Worm (Caenorhabditis elegans): ENCODE measurements around the gene rgef-1.

Gene rgef-1

ce11 chrV:9536505-9536904, 25.0 kb downstream of the rgef-1 start, which contains the start of gene C50F4.4 (continued):
- TF ChIP-seq rnt-1 (tag; optimal IDR thresholded peaks at IDR 0.05) (peak; percentile 93), pax-3 (tag; optimal IDR thresholded peaks at IDR 0.05) (peak; percentile 32), lin-14 (GFP tag; optimal IDR thresholded peaks at IDR 0.05) (peak; percentile 50), mab-9 (GFP tag; IDR thresholded peaks at IDR 0.05) (0 out of 2 replicates have a peak, but pooled peaks have one; percentile 49), elt-3 (tag; optimal IDR thresholded peaks at IDR 0.05) (no peak), fkh-4 (tag; optimal IDR thresholded peaks at IDR 0.05; ENCODE audit: borderline replicate concordance) (peak; percentile 64), zag-1 (tag; optimal IDR thresholded peaks at IDR 0.05) (no peak), irx-1 (tag; optimal IDR thresholded peaks at IDR 0.05) (peak; percentile 70), egl-13 (tag; optimal IDR thresholded peaks at IDR 0.05) (peak; percentile 36), lin-39 (tag; optimal IDR thresholded peaks at IDR 0.05) (peak; percentile 7), tbx-2 (tag; optimal IDR thresholded peaks at IDR 0.05) (no peak), nhr-71 (tag; optimal IDR thresholded peaks at IDR 0.05) (peak; percentile 69), sox-4 (tag; optimal IDR thresholded peaks at IDR 0.05) (peak; percentile 72), nhr-47 (tag; optimal IDR thresholded peaks at IDR 0.05) (peak; percentile 67), nhr-20 (tag; optimal IDR thresholded peaks at IDR 0.05) (peak; percentile 53)

- TF ChIP-seq tbx-2 (tag; optimal IDR thresholded peaks at IDR 0.05) = no peak
- TF ChIP-seq ces-1 (GFP tag; optimal IDR thresholded peaks at IDR 0.05) = no peak
- no peak for TF ChIP-seq mef-2 (tag; optimal IDR thresholded peaks at IDR 0.05)
- TF ChIP-seq nhr-237 (tag; optimal IDR thresholded peaks at IDR 0.05) = no peak
- no peak for TF ChIP-seq C04F5.9 (tag; optimal IDR thresholded peaks at IDR 0.05)
- TF ChIP-seq lir-3 (tag; optimal IDR thresholded peaks at IDR 0.05; ENCODE audit: poor library complexity) = no peak
- no peak for TF ChIP-seq C16A3.4 (tag; optimal IDR thresholded peaks at IDR 0.05)
- no peak for TF ChIP-seq lsy-2 (tag; optimal IDR thresholded peaks at IDR 0.05)
- TF ChIP-seq unc-98 (GFP tag; IDR thresholded peaks at IDR 0.05) = no peak
- no peak for TF ChIP-seq ets-5 (GFP tag; IDR thresholded peaks at IDR 0.05)
- no peak for TF ChIP-seq lin-15B (tag; optimal IDR thresholded peaks at IDR 0.05)
- TF ChIP-seq nhr-71 (tag; optimal IDR thresholded peaks at IDR 0.05) = no peak
- TF ChIP-seq hlh-17 (GFP tag; optimal IDR thresholded peaks at IDR 0.05; ENCODE audit: borderline replicate concordance) = no peak
- no peak for TF ChIP-seq Y116A8C.19 (tag; optimal IDR thresholded peaks at IDR 0.05; ENCODE audit: borderline replicate concordance)
Measured at ce11 chrV:9534621-9535020, 26.9 kb downstream of the rgef-1 start, which contains the start of gene tag-329. Gene tag-329 (plus strand): TSS chrV:9534921.

- TF ChIP-seq isw-1 (GFP tag; IDR thresholded peaks at IDR 0.05) (no peak), nhr-85 (tag) (no peak), lin-39 (tag; optimal IDR thresholded peaks at IDR 0.05) (no peak), elt-3 (tag; optimal IDR thresholded peaks at IDR 0.05) (no peak), grh-1 (GFP tag; IDR thresholded peaks at IDR 0.05) (no peak), lin-14 (GFP tag; optimal IDR thresholded peaks at IDR 0.05) (no peak), nhr-76 (tag; optimal IDR thresholded peaks at IDR 0.05) (no peak), nhr-12 (tag; optimal IDR thresholded peaks at IDR 0.05) (no peak), sox-4 (tag; optimal IDR thresholded peaks at IDR 0.05) (no peak), ceh-82 (tag; optimal IDR thresholded peaks at IDR 0.05) (no peak), irx-1 (tag; optimal IDR thresholded peaks at IDR 0.05) (no peak), nhr-77 (tag; optimal IDR thresholded peaks at IDR 0.05) (no peak), efl-1 (optimal IDR thresholded peaks at IDR 0.05) (no peak), efl-1 (GFP tag; optimal IDR thresholded peaks at IDR 0.05 in 1 of 2) (no peak), hlh-17 (GFP tag; optimal IDR thresholded peaks at IDR 0.05; ENCODE audit: borderline replicate concordance) (no peak)
Measured at ce11 chrV:9531477-9531876, 30.0 kb downstream of the rgef-1 start, which contains the start of the genes C50F4.10 and pfk-1.2. Gene C50F4.10 (minus strand): TSS chrV:9531577. Gene pfk-1.2 (plus strand): TSS chrV:9531801.

ce11 chrV:9527984-9528383, 33.5 kb downstream of the rgef-1 start:
- TF ChIP-seq nhr-28 (tag; optimal IDR thresholded peaks at IDR 0.05) (no peak), C16A3.4 (tag; optimal IDR thresholded peaks at IDR 0.05) (no peak), ztf-4 (tag; optimal IDR thresholded peaks at IDR 0.05) (no peak), unc-86 (tag; optimal IDR thresholded peaks at IDR 0.05) (no peak), dpl-1 (GFP tag; optimal IDR thresholded peaks at IDR 0.05) (no peak), swsn-7 (tag; optimal IDR thresholded peaks at IDR 0.05) (no peak), nhr-71 (tag; optimal IDR thresholded peaks at IDR 0.05) (no peak)
